Worm (Caenorhabditis elegans) whole organism, mixed stage, embryonic: ENCODE results near the gene K02E11.10.

Experiments
- drap-1 ChIP-seq: fragments of 200-800 bp; sonication (Bioruptor generic); optimal IDR thresholded peaks from 3 replicates; lab custom pipeline; 2018; ENCODE audit warnings: mild to moderate bottlenecking, missing genetic modification characterization, missing compliant biosample characterization
- lsy-2 ChIP-seq: fragments of 150-350 bp; optimal IDR thresholded peaks from 2 replicates; lab custom pipeline; 2014; ENCODE audit warnings: missing biosample characterization, missing genetic modification characterization
- snpc-4 ChIP-seq: fragments of 150-350 bp; optimal IDR thresholded peaks from 2 replicates; lab custom pipeline; 2014; ENCODE audit warnings: missing biosample characterization, missing genetic modification characterization
- tbx-8 ChIP-seq: fragments of 200-800 bp; sonication (Bioruptor generic); optimal IDR thresholded peaks from 2 replicates; lab custom pipeline; 2018; ENCODE audit warnings: mild to moderate bottlenecking, missing genetic modification characterization, moderate library complexity, missing compliant biosample characterization

DNA sequence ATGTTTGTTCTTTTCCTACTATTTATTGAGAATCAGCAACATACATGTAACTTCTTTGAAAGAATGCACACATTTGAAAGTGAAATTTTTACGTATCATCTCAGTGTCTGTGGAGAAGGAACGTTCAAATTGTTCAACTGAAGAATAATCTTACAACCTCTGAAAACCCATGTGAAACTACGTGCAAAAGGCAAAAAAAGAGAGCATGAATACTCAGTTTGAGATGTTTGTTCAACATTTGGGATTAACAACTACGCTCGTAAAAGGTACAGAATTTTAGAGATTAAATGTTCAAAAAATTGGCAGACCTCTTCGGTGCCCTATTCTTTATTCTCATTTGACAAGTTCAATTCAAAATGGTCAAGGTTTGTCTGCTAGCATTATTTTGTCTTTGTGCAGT lies 11.1 kb upstream of the K02E11.10 start, which contains the start of gene K02E11.5:
- no peak for TF ChIP-seq drap-1 (GFP tag; lab: Kevin White, UChicago)
- no peak for TF ChIP-seq lsy-2 (tag; lab: Kevin White, UChicago)
- no peak for TF ChIP-seq snpc-4
- no peak for TF ChIP-seq tbx-8 (GFP tag; lab: Kevin White, UChicago)
